Comparison of ENCODE assay signal across 6 worm cellular contexts in genomic region chrIII:11971342-11971741, ce11.
TF ChIP-seq lines count a peak whose summit lies in the region.

Gene Y56A3A.28, minus strand, starts transcription at chrIII:11971374.

TF ChIP-seq in whole organism, L2 larva, 48 proteins besides CTCF, POLR2A, EP300 and RAD21:
- TF ChIP-seq unc-55 (GFP tag; optimal IDR thresholded peaks at IDR 0.05; lab: Kevin White, UChicago) (peak; percentile 6), sma-9 (GFP tag; optimal IDR thresholded peaks at IDR 0.05; lab: Kevin White, UChicago) (no peak), sma-9 (tag; optimal IDR thresholded peaks at IDR 0.05; lab: Kevin White, UChicago) (no peak)

TF ChIP-seq in whole organism, L3 larva, 47 proteins besides CTCF, POLR2A, EP300 and RAD21:
- TF ChIP-seq ceh-16 (tag; optimal IDR thresholded peaks at IDR 0.05; lab: Kevin White, UChicago) (no peak), nhr-237 (tag; optimal IDR thresholded peaks at IDR 0.05; lab: Kevin White, UChicago) (no peak), fos-1 (tag; optimal IDR thresholded peaks at IDR 0.05; lab: Kevin White, UChicago) (no peak), nhr-67 (tag; optimal IDR thresholded peaks at IDR 0.05; lab: Kevin White, UChicago) (no peak), hmg-11 (tag; optimal IDR thresholded peaks at IDR 0.05; lab: Kevin White, UChicago) (peak; percentile 46), ceh-28 (tag; optimal IDR thresholded peaks at IDR 0.05; lab: Kevin White, UChicago) (peak; percentile 61), ztf-4 (tag; optimal IDR thresholded peaks at IDR 0.05; lab: Kevin White, UChicago) (no peak), nhr-11 (tag; optimal IDR thresholded peaks at IDR 0.05; lab: Kevin White, UChicago) (no peak), nhr-25 (tag; optimal IDR thresholded peaks at IDR 0.05; lab: Kevin White, UChicago) (no peak)

TF ChIP-seq in whole organism, late embryonic, 69 proteins besides CTCF, POLR2A, EP300 and RAD21:
- TF ChIP-seq nfya-1 (tag; optimal IDR thresholded peaks at IDR 0.05; lab: Kevin White, UChicago) (no peak), ceh-48 (tag; optimal IDR thresholded peaks at IDR 0.05; lab: Kevin White, UChicago) (peak; percentile 85), ceh-14 (tag; optimal IDR thresholded peaks at IDR 0.05; lab: Kevin White, UChicago) (no peak)
TF ChIP-seq in whole organism, late embryonic: peak in this region for 1.

TF ChIP-seq in whole organism, midembryonic, 9 proteins besides CTCF, POLR2A, EP300 and RAD21:
- TF ChIP-seq med-1 (GFP tag; optimal IDR thresholded peaks at IDR 0.05; lab: Kevin White, UChicago; ENCODE audit: insufficient read depth) (no peak), T22C8.4 (GFP tag; IDR thresholded peaks at IDR 0.05; lab: Robert Waterston, UW) (0 out of 2 replicates have a peak, but pooled peaks have one; percentile 36), klf-2 (GFP tag; conservative IDR thresholded peaks at IDR 0.05; lab: Robert Waterston, UW) (no peak)

TF ChIP-seq in whole organism, mixed stage, embryonic, 35 proteins besides CTCF, POLR2A, EP300 and RAD21:
- TF ChIP-seq ces-1 (GFP tag; optimal IDR thresholded peaks at IDR 0.05; lab: Kevin White, UChicago) (peak; percentile 46), nhr-237 (tag; optimal IDR thresholded peaks at IDR 0.05; lab: Kevin White, UChicago) (no peak)

TF ChIP-seq in whole organism, young adult, 124 proteins besides CTCF, POLR2A, EP300 and RAD21:
- TF ChIP-seq unc-62 (GFP tag; optimal IDR thresholded peaks at IDR 0.05; lab: Kevin White, UChicago) (no peak), hmg-1.2 (GFP tag; IDR thresholded peaks at IDR 0.05; lab: Robert Waterston, UW) (peak; percentile 97)
TF ChIP-seq in whole organism, young adult: peak in this region for 1.
